Fruit fly (Drosophila melanogaster) whole organism, embryonic: ENCODE data around the gene Urm1.

ENCODE experiments used
- CG10321 ChIP-seq: fragments of 200-800 bp; sonication (Bioruptor generic); IDR thresholded peaks from 2 replicates; pipeline ENCODE4 v1.3.6; 2022; ENCODE audit warnings: missing biosample characterization, missing genetic modification characterization
- CG10543 ChIP-seq: fragments of 200-800 bp; sonication (Bioruptor generic); optimal IDR thresholded peaks from 3 replicates; lab custom pipeline; 2017; ENCODE audit warnings: missing biosample characterization, mild to moderate bottlenecking, missing genetic modification characterization, moderate library complexity
- CG11560 ChIP-seq: fragments of 200-800 bp; sonication (Bioruptor generic); IDR thresholded peaks from 3 replicates; pipeline ENCODE4 v1.3.6; 2022; ENCODE audit warnings: missing biosample characterization, missing genetic modification characterization
- CG12071 ChIP-seq: fragments of 200-800 bp; sonication (Bioruptor generic); optimal IDR thresholded peaks from 3 replicates; lab custom pipeline; 2018; ENCODE audit warnings: missing biosample characterization, mild to moderate bottlenecking, missing genetic modification characterization
- CG13287 ChIP-seq: fragments of 200-800 bp; sonication (Bioruptor generic); IDR thresholded peaks from 2 replicates; pipeline ENCODE4 v1.3.6; 2022; ENCODE audit warnings: missing biosample characterization, missing genetic modification characterization; ENCODE audit not compliant: partially characterized antibody
- CG15073 ChIP-seq: fragments of 200-800 bp; sonication (Bioruptor generic); optimal IDR thresholded peaks from 2 replicates; lab custom pipeline; 2016; ENCODE audit warnings: missing biosample characterization, missing genetic modification characterization
- CG15479 ChIP-seq: fragments of 200-800 bp; sonication (Bioruptor generic); optimal IDR thresholded peaks from 3 replicates; lab custom pipeline; 2019; ENCODE audit warnings: missing biosample characterization, mild to moderate bottlenecking, missing genetic modification characterization, moderate library complexity
- CG1602 ChIP-seq: fragments of 200-800 bp; sonication (Bioruptor generic); optimal IDR thresholded peaks from 3 replicates; lab custom pipeline; 2016; ENCODE audit warnings: missing biosample characterization, missing genetic modification characterization
- CG17186 ChIP-seq: fragments of 200-800 bp; sonication (Bioruptor generic); optimal IDR thresholded peaks from 3 replicates; lab custom pipeline; 2017; ENCODE audit warnings: missing biosample characterization, missing genetic modification reagents, missing genetic modification characterization
- CG2199 ChIP-seq: fragments of 200-800 bp; sonication (Bioruptor generic); IDR thresholded peaks from 3 replicates; pipeline ENCODE4 v1.3.6; 2022; ENCODE audit warnings: missing biosample characterization, missing genetic modification characterization
- CG4282 ChIP-seq: fragments of 200-800 bp; sonication (Bioruptor generic); optimal IDR thresholded peaks from 2 replicates; lab custom pipeline; 2016; ENCODE audit warnings: missing biosample characterization, missing genetic modification characterization
- CG4707 ChIP-seq: fragments of 200-800 bp; sonication (Bioruptor generic); optimal IDR thresholded peaks from 2 replicates; lab custom pipeline; 2018; ENCODE audit warnings: missing biosample characterization, mild to moderate bottlenecking, missing genetic modification characterization, moderate library complexity
- CG5245 ChIP-seq: fragments of 200-800 bp; sonication (Bioruptor generic); optimal IDR thresholded peaks from 3 replicates; lab custom pipeline; 2016; ENCODE audit warnings: missing biosample characterization, missing genetic modification characterization
- CG7928 ChIP-seq: fragments of 200-800 bp; sonication (Bioruptor generic); optimal IDR thresholded peaks from 2 replicates; lab custom pipeline; 2017; ENCODE audit warnings: missing biosample characterization, mild to moderate bottlenecking, missing genetic modification characterization
- CG7963 ChIP-seq: fragments of 200-800 bp; sonication (Bioruptor generic); IDR thresholded peaks from 3 replicates; pipeline ENCODE4 v1.3.6; 2022; ENCODE audit warnings: missing biosample characterization, missing genetic modification characterization; ENCODE audit not compliant: partially characterized antibody
- CHES-1-like ChIP-seq: fragments of 200-800 bp; sonication (Bioruptor generic); optimal IDR thresholded peaks from 2 replicates; lab custom pipeline; 2016; ENCODE audit warnings: missing biosample characterization, missing genetic modification characterization
- Deaf1 ChIP-seq: fragments of 200-800 bp; optimal IDR thresholded peaks from 3 replicates; lab custom pipeline; 2019; ENCODE audit warnings: missing biosample characterization, mild to moderate bottlenecking, missing genetic modification characterization, moderate library complexity
- Dip2 ChIP-seq: fragments of 200-800 bp; sonication (Bioruptor generic); IDR thresholded peaks from 2 replicates; pipeline ENCODE4 v1.3.6; 2022; ENCODE audit warnings: missing biosample characterization, missing genetic modification characterization
- Ets65A ChIP-seq: fragments of 200-800 bp; sonication (Bioruptor generic); peaks from one replicate; lab custom pipeline; 2016; ENCODE audit warnings: missing biosample characterization, missing genetic modification characterization
- Hey ChIP-seq: fragments of 200-800 bp; sonication (Bioruptor generic); optimal IDR thresholded peaks from 3 replicates; lab custom pipeline; 2018; ENCODE audit warnings: missing biosample characterization, mild to moderate bottlenecking, missing genetic modification characterization
- HmgD ChIP-seq: fragments of 200-800 bp; sonication (Bioruptor generic); optimal IDR thresholded peaks from 3 replicates; lab custom pipeline; 2016; ENCODE audit warnings: missing biosample characterization, missing genetic modification characterization
- Jarid2 ChIP-seq: fragments of 200-800 bp; sonication (Bioruptor generic); optimal IDR thresholded peaks from 3 replicates; lab custom pipeline; 2017; ENCODE audit warnings: mild to moderate bottlenecking, missing biosample characterization, missing genetic modification reagents, missing genetic modification characterization
- Kr ChIP-seq: fragments of 200-800 bp; sonication (Bioruptor generic); optimal IDR thresholded peaks from 2 replicates; lab custom pipeline; 2017; ENCODE audit warnings: missing biosample characterization, mild to moderate bottlenecking, missing genetic modification characterization
- MTF-1 ChIP-seq: fragments of 200-800 bp; sonication (Bioruptor generic); optimal IDR thresholded peaks from 2 replicates; lab custom pipeline; 2018; ENCODE audit warnings: missing biosample characterization, mild to moderate bottlenecking, missing genetic modification characterization, borderline replicate concordance
- Ptx1 ChIP-seq: fragments of 200-800 bp; sonication (Bioruptor generic); IDR thresholded peaks from 2 replicates; pipeline ENCODE4 v1.3.6; 2022; ENCODE audit warnings: missing biosample characterization, missing genetic modification characterization
- Rfx ChIP-seq: fragments of 200-800 bp; sonication (Bioruptor generic); IDR thresholded peaks from 2 replicates; pipeline ENCODE4 v1.3.6; 2022; ENCODE audit warnings: missing biosample characterization, missing genetic modification characterization
- Tbp ChIP-seq: fragments of >200 bp; optimal IDR thresholded peaks from 2 replicates; lab custom pipeline; 2018; ENCODE audit warnings: missing biosample characterization, missing genetic modification characterization
- Xbp1 ChIP-seq: fragments of 200-800 bp; sonication (Bioruptor generic); optimal IDR thresholded peaks from 3 replicates; lab custom pipeline; 2016; ENCODE audit warnings: missing biosample characterization, mild to moderate bottlenecking, missing genetic modification characterization
- abd-A ChIP-seq: fragments of 200-800 bp; sonication (Bioruptor generic); optimal IDR thresholded peaks from 3 replicates; lab custom pipeline; 2019; ENCODE audit warnings: missing biosample characterization, mild to moderate bottlenecking, missing genetic modification characterization, moderate library complexity
- ac ChIP-seq: fragments of 200-800 bp; sonication (Bioruptor generic); optimal IDR thresholded peaks from 3 replicates; lab custom pipeline; 2017; ENCODE audit warnings: missing biosample characterization, mild to moderate bottlenecking, missing genetic modification characterization
- ap ChIP-seq: fragments of 200-800 bp; sonication (Bioruptor generic); IDR thresholded peaks from 2 replicates; pipeline ENCODE4 v1.3.6; 2022; ENCODE audit warnings: missing biosample characterization, missing genetic modification characterization
- ato ChIP-seq: fragments of 200-800 bp; sonication (Bioruptor generic); IDR thresholded peaks from 2 replicates; pipeline ENCODE4 v1.3.6; 2022; ENCODE audit warnings: missing biosample characterization, missing genetic modification characterization; ENCODE audit not compliant: partially characterized antibody
- bbx ChIP-seq: fragments of 200-800 bp; sonication (Bioruptor generic); IDR thresholded peaks from 2 replicates; pipeline ENCODE4 v1.3.6; 2022; ENCODE audit warnings: missing biosample characterization, missing genetic modification characterization; ENCODE audit not compliant: partially characterized antibody
- cad ChIP-seq: fragments of >200 bp; optimal IDR thresholded peaks from 2 replicates; lab custom pipeline; 2017; ENCODE audit warnings: missing biosample characterization, missing genetic modification characterization
- chinmo ChIP-seq: fragments of 200-800 bp; sonication (Bioruptor generic); IDR thresholded peaks from 4 replicates; pipeline ENCODE4 v1.3.6; 2022; ENCODE audit warnings: missing biosample characterization, missing genetic modification characterization; ENCODE audit not compliant: partially characterized antibody
- ci ChIP-seq: fragments of 200-800 bp; sonication (Bioruptor generic); IDR thresholded peaks from 3 replicates; pipeline ENCODE4 v1.3.6; 2022; ENCODE audit warnings: missing biosample characterization, missing genetic modification characterization
- fd102C ChIP-seq: fragments of 200-800 bp; sonication (Bioruptor generic); optimal IDR thresholded peaks from 2 replicates; lab custom pipeline; 2018; ENCODE audit warnings: missing biosample characterization, mild to moderate bottlenecking, missing genetic modification characterization, moderate library complexity
- grau ChIP-seq: fragments of 200-800 bp; optimal IDR thresholded peaks from 3 replicates; lab custom pipeline; 2019; ENCODE audit warnings: missing biosample characterization, mild to moderate bottlenecking, missing genetic modification characterization, moderate library complexity
- gt ChIP-seq: fragments of 200-800 bp; sonication (Bioruptor generic); IDR thresholded peaks from 2 replicates; pipeline ENCODE4 v1.3.6; 2022; ENCODE audit warnings: missing biosample characterization, missing genetic modification characterization
- klu ChIP-seq: fragments of 200-800 bp; sonication (Bioruptor generic); IDR thresholded peaks from 2 replicates; pipeline ENCODE4 v1.3.6; 2022; ENCODE audit warnings: missing biosample characterization, missing genetic modification characterization
- lmd ChIP-seq: fragments of 200-800 bp; sonication (Bioruptor generic); IDR thresholded peaks from 2 replicates; pipeline ENCODE4 v1.3.6; 2022; ENCODE audit warnings: missing biosample characterization, missing genetic modification characterization
- maf-S ChIP-seq: fragments of 200-800 bp; sonication (Bioruptor generic); optimal IDR thresholded peaks from 2 replicates; lab custom pipeline; 2016; ENCODE audit warnings: missing biosample characterization, missing genetic modification characterization
- nau ChIP-seq: fragments of 200-800 bp; sonication (Bioruptor generic); optimal IDR thresholded peaks from 3 replicates; lab custom pipeline; 2017; ENCODE audit warnings: missing biosample characterization, mild to moderate bottlenecking, missing genetic modification characterization, missing genetic modification reagents
- nmo ChIP-seq: fragments of 200-800 bp; sonication (Bioruptor generic); optimal IDR thresholded peaks from 2 replicates; lab custom pipeline; 2018; ENCODE audit warnings: missing biosample characterization, mild to moderate bottlenecking, missing genetic modification characterization, moderate library complexity
- nom ChIP-seq: fragments of 200-800 bp; sonication (Bioruptor generic); optimal IDR thresholded peaks from 2 replicates; lab custom pipeline; 2017; ENCODE audit warnings: missing biosample characterization, missing genetic modification characterization, mild to moderate bottlenecking, moderate library complexity, missing genetic modification reagents
- peb ChIP-seq: fragments of 200-800 bp; sonication (Bioruptor generic); IDR thresholded peaks from 2 replicates; pipeline ENCODE4 v1.3.6; 2022; ENCODE audit warnings: missing biosample characterization, missing genetic modification characterization
- sens ChIP-seq: fragments of 200-800 bp; sonication (Bioruptor generic); peaks from one replicate; lab custom pipeline; 2016; ENCODE audit warnings: missing biosample characterization, missing genetic modification characterization
- slp2 ChIP-seq: fragments of 200-800 bp; sonication (Bioruptor generic); optimal IDR thresholded peaks from 2 replicates; lab custom pipeline; 2016; ENCODE audit warnings: missing biosample characterization, missing genetic modification characterization
- wor ChIP-seq: fragments of 200-800 bp; sonication (Bioruptor generic); IDR thresholded peaks from 2 replicates; pipeline ENCODE4 v1.3.6; 2022; ENCODE audit warnings: missing biosample characterization, missing genetic modification characterization

Gene Urm1

DNA sequence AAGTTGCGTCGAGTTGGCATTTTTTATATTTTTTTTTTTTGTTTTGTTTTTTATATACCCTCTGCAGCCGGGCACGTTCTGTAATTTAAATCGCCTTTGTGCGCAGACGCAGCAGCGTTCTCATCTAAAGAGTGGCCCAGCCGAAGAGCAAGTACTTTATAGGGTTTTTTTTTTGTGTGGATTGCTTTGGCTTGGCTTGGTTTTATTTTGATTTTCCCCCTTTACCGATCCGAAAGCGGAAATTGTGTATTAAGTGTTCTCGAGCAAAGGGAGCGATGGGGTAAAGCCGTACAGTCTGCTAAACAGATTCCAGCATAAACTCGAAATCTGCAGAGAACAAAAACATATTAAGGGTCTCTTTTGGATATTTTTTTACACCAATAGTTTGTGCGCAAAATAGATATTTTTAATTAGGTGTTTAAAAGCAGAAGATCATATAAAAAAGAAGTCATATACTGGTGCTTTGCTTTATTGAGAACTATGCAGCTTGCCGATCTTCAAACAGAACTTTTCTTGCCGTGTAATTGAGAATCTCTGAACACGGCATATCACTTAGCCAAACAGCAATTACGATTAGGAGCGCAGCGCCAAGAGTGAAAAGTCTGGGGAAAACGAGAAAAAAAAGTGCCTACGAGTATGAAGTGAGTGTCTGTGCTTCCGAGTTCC, 33.8 kb downstream of the Urm1 start:
- TF ChIP-seq Tbp (GFP tag; lab: Kevin White, UChicago) (no peak), CG15073 (no peak), nom (GFP tag; lab: Kevin White, UChicago) (peak; percentile 58), Kr (GFP tag; lab: Kevin White, UChicago) (no peak), peb (GFP tag; lab: Robert Waterston, UW) (no peak), lmd (GFP tag; lab: Robert Waterston, UW) (no peak), CG12071 (GFP tag; lab: Kevin White, UChicago) (no peak), klu (GFP tag; lab: Robert Waterston, UW) (no peak), sens (peak; percentile 55), MTF-1 (no peak), CHES-1-like (GFP tag; lab: Kevin White, UChicago) (no peak)

DNA sequence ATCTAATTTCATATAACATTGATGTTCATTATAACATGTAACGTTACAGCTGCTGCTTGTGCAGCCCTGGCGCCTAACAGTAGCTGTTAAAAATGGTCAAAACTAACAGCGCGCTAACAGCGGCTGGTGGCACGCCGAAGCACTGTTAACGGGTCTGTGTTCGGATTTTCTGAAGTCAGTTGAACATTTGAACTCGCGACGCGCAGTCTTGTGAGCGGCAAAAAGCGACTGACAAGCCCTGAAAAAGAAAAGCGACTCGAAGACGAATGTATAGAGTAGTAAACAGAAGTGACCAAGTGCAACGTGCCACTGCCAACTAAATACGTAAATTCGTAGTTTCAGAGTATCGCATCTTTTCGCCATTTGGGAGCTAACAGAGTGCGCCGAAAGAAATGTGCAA, 35.4 kb downstream of the Urm1 start:
- no peak for TF ChIP-seq CG4282 (GFP tag; lab: Kevin White, UChicago)
- TF ChIP-seq Xbp1 (GFP tag; lab: Kevin White, UChicago) = no peak
- no peak for TF ChIP-seq CG17186
- TF ChIP-seq Ptx1 (GFP tag; lab: Robert Waterston, UW) = no peak
- no peak for TF ChIP-seq grau
- no peak for TF ChIP-seq gt (GFP tag; lab: Robert Waterston, UW)
- TF ChIP-seq wor (GFP tag; lab: Robert Waterston, UW) = no peak
- TF ChIP-seq CG10321 = no peak
- TF ChIP-seq fd102C (GFP tag; lab: Kevin White, UChicago) = no peak
- TF ChIP-seq Dip2 = no peak
- no peak for TF ChIP-seq CG1602
- no peak for TF ChIP-seq abd-A (tag; lab: Kevin White, UChicago)
- no peak for TF ChIP-seq nau (GFP tag; lab: Kevin White, UChicago)
- TF ChIP-seq CG4707 (GFP tag; lab: Kevin White, UChicago) = no peak
- peak; percentile 79 for TF ChIP-seq Jarid2 (GFP tag; lab: Kevin White, UChicago)
- TF ChIP-seq ato (GFP tag; lab: Robert Waterston, UW) = 0 out of 2 replicates have a peak, but pooled peaks have one; percentile 6
- no peak for TF ChIP-seq CG11560 (tag; lab: Robert Waterston, UW)
- TF ChIP-seq Rfx = 0 out of 2 replicates have a peak, but pooled peaks have one; percentile 23
- no peak for TF ChIP-seq slp2
- peak; percentile 25 for TF ChIP-seq Ets65A
- TF ChIP-seq ap = no peak
- TF ChIP-seq HmgD (GFP tag; lab: Kevin White, UChicago) = no peak
- TF ChIP-seq Deaf1 (tag; lab: Kevin White, UChicago) = peak; percentile 67
- TF ChIP-seq CG7928 (GFP tag; lab: Kevin White, UChicago) = peak; percentile 29
- TF ChIP-seq ci (GFP tag; lab: Robert Waterston, UW) = peak; percentile 42; the same call in 1 of the 3 replicates
- TF ChIP-seq CG15479 (GFP tag; lab: Kevin White, UChicago) = no peak
- no peak for TF ChIP-seq ac (GFP tag; lab: Kevin White, UChicago)
- no peak for TF ChIP-seq nmo
- TF ChIP-seq bbx = peak; percentile 51
- peak; percentile 36; the same call in 1 of the 3 replicates for TF ChIP-seq CG2199 (GFP tag; lab: Robert Waterston, UW)
- TF ChIP-seq chinmo (GFP tag; lab: Robert Waterston, UW) = 0 out of 4 replicates have a peak, but pooled peaks have one; percentile 28
- TF ChIP-seq Hey (tag; lab: Kevin White, UChicago) = no peak
- no peak for TF ChIP-seq CG10543 (GFP tag; lab: Kevin White, UChicago)
- TF ChIP-seq cad (GFP tag; lab: Kevin White, UChicago) = no peak
- no peak for TF ChIP-seq CG5245
- peak; percentile 35; the same call in 1 of the 2 replicates for TF ChIP-seq CG13287 (GFP tag; lab: Robert Waterston, UW)
- TF ChIP-seq CG7963 = 0 out of 3 replicates have a peak, but pooled peaks have one; percentile 41
- TF ChIP-seq maf-S (GFP tag; lab: Kevin White, UChicago) = no peak
